Worm (Caenorhabditis elegans) whole organism, late embryonic: Measurements from ENCODE around the gene tba-9.

Experiments
- elt-4 ChIP-seq: sonication (generic microtip); optimal IDR thresholded peaks from 2 replicates; lab custom pipeline; 2016; ENCODE audit warnings: missing genetic modification characterization, missing compliant biosample characterization
- lin-11 ChIP-seq: fragments of 200-800 bp; sonication (Bioruptor generic); optimal IDR thresholded peaks from 2 replicates; lab custom pipeline; 2018; ENCODE audit warnings: mild to moderate bottlenecking, missing genetic modification characterization, missing compliant biosample characterization
- pha-4 ChIP-seq: fragments of 150-350 bp; optimal IDR thresholded peaks from 2 replicates; lab custom pipeline; 2018; ENCODE audit warnings: missing biosample characterization, missing genetic modification reagents, missing genetic modification characterization

- TF ChIP-seq lin-11: no peak
- TF ChIP-seq elt-4 (tag; lab: Kevin White, UChicago): no peak
- TF ChIP-seq pha-4 (tag; lab: Kevin White, UChicago): no peak
Measured at ce11 chrX:3271673-3272072, 19.1 kb downstream of the tba-9 start, which contains the start of gene K09C4.9.
